Worm (Caenorhabditis elegans) whole organism, L4/young adult: ENCODE data around the gene C01G10.7.

Experiments
- W03F9.2 ChIP-seq: fragments of 150-350 bp; optimal IDR thresholded peaks from 2 replicates; lab custom pipeline; 2014; ENCODE audit warnings: missing biosample characterization, missing genetic modification characterization
- dao-5 ChIP-seq: sonication (generic microtip); optimal IDR thresholded peaks from 2 replicates; lab custom pipeline; 2016; ENCODE audit warnings: missing genotype, missing genetic modification characterization, moderate library complexity, missing compliant biosample characterization
- him-1 ChIP-seq: sonication (generic microtip); optimal IDR thresholded peaks from 2 replicates; lab custom pipeline; 2016; ENCODE audit warnings: missing genotype, missing genetic modification reagents, missing genetic modification characterization, missing compliant biosample characterization

DNA sequence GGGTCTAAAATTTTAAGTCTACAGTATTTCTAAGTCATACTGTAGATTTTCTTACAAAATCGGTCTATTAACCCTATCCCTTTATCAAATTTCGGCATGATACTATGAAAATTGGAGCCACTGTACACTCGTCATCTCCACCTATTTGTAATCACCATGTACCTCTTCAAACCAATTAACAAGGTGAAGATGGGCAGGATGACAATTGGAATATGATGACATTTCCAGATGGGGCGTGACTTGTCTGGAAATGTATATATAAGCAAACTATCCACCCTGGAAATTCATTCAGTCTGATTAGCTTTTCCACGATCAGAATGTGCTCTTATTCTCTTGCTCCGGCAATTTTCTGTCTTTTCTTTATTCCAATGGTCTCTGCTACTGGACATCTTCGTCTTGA lies 23.7 kb downstream of the C01G10.7 start, which contains the start of gene Y75B12A.2:
- TF ChIP-seq dao-5 (tag; lab: Kevin White, UChicago) (no peak), W03F9.2 (tag; lab: Kevin White, UChicago) (no peak), him-1 (tag; lab: Kevin White, UChicago) (no peak)
